Worm (Caenorhabditis elegans) whole organism, late embryonic: ENCODE results near the gene trcs-1.

Experiments
- ahr-1 ChIP-seq: sonication (generic microtip); optimal IDR thresholded peaks from 2 replicates; lab custom pipeline; 2016; ENCODE audit warnings: missing genetic modification characterization, missing compliant biosample characterization
- ama-1 ChIP-seq: fragments of 150-350 bp; optimal IDR thresholded peaks from 2 replicates; lab custom pipeline; 2014
- ceh-30 ChIP-seq: fragments of 150-350 bp; optimal IDR thresholded peaks from 2 replicates; lab custom pipeline; 2014; ENCODE audit warnings: missing biosample characterization, missing genetic modification characterization
- fkh-10 ChIP-seq: fragments of 150-350 bp; optimal IDR thresholded peaks from 2 replicates; lab custom pipeline; 2014; ENCODE audit warnings: missing biosample characterization, missing genetic modification reagents, missing genetic modification characterization
- mec-3 ChIP-seq: sonication (generic microtip); optimal IDR thresholded peaks from 2 replicates; lab custom pipeline; 2016; ENCODE audit warnings: borderline replicate concordance, missing genetic modification characterization, missing compliant biosample characterization
- nhr-11 ChIP-seq: fragments of 150-350 bp; optimal IDR thresholded peaks from 2 replicates; lab custom pipeline; 2014; ENCODE audit warnings: missing biosample characterization, missing genetic modification characterization
- pha-4 ChIP-seq: fragments of 150-350 bp; optimal IDR thresholded peaks from 2 replicates; lab custom pipeline; 2018; ENCODE audit warnings: missing biosample characterization, missing genetic modification reagents, missing genetic modification characterization
- sox-4 ChIP-seq: sonication (generic microtip); optimal IDR thresholded peaks from 2 replicates; lab custom pipeline; 2017; ENCODE audit warnings: mild to moderate bottlenecking, missing genetic modification characterization, inconsistent platforms, missing compliant biosample characterization
- unc-42 ChIP-seq: sonication (generic microtip); optimal IDR thresholded peaks from 2 replicates; lab custom pipeline; 2016; ENCODE audit warnings: missing genotype, missing genetic modification characterization, missing compliant biosample characterization

- TF ChIP-seq mec-3 (tag; lab: Kevin White, UChicago), result no peak
- TF ChIP-seq sox-4 (tag; lab: Kevin White, UChicago), result no peak
- no peak for TF ChIP-seq unc-42 (tag; lab: Kevin White, UChicago)
- TF ChIP-seq ceh-30, result no peak
- no peak for TF ChIP-seq pha-4 (tag; lab: Kevin White, UChicago)
- TF ChIP-seq fkh-10 (GFP tag; lab: Kevin White, UChicago), result no peak
- no peak for TF ChIP-seq ama-1 (lab: Kevin White, UChicago)
- no peak for TF ChIP-seq ahr-1 (tag; lab: Kevin White, UChicago)
- TF ChIP-seq nhr-11 (tag; lab: Kevin White, UChicago), result no peak
Observed at ce11 chrIV:9538214-9538613, 50.4 kb downstream of the trcs-1 start.
